Fruit fly (Drosophila melanogaster): Measurements from ENCODE around the gene CG34287.

DNA sequence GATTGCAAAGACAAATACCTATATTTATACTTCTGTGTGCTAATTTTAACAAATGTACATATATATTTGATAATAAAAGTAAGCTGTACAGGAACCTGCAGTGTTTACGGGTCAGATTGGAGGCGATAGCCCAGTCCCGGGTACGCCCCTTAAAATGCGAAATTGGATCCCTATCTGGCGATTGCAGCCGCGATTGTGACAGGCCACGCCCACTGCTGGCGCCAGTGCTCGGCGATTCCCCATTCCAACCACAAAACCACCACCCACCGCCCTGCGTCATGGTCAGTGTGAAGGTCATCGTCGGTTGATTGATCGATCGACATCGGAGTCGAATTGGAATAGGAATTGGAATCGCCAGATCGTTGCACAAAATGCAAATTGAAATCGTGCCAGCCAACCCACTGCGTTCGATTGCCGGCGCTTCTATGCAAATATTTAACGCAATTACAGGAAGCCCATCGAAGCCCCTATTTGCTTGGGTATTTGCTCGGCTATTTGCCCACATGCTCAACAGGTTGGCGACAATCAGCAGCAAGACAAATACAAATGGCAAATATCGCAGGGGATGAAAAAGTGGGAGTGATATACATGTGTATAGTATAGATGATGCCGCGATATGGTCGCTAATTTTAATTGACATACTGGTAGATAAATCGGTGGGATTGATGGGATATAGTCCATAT, 14.3 kb upstream of the CG34287 start:
- TF ChIP-seq ttk (optimal IDR thresholded peaks at IDR 0.05): no peak
- TF ChIP-seq h (optimal IDR thresholded peaks at IDR 0.05): no peak
- TF ChIP-seq psq (optimal IDR thresholded peaks at IDR 0.05): no peak
- TF ChIP-seq Sin3A (optimal IDR thresholded peaks at IDR 0.05): no peak
- TF ChIP-seq Myc (optimal IDR thresholded peaks at IDR 0.05): no peak
- TF ChIP-seq insv (optimal IDR thresholded peaks at IDR 0.05): no peak

Measured in Kc167 (cell line).